Worm (Caenorhabditis elegans) whole organism, late embryonic: Measurements from ENCODE around the gene adh-1.

Experiments used
- C08G9.2 ChIP-seq: sonication (generic microtip); optimal IDR thresholded peaks from 2 replicates; lab custom pipeline; 2016; ENCODE audit warnings: mild to moderate bottlenecking, missing genetic modification characterization, moderate library complexity, missing compliant biosample characterization
- C38D4.7 ChIP-seq: fragments of 200-800 bp; sonication (Bioruptor generic); optimal IDR thresholded peaks from 2 replicates; lab custom pipeline; 2018; ENCODE audit warnings: mild to moderate bottlenecking, missing genetic modification characterization, moderate library complexity, missing compliant biosample characterization
- F13H6.1 ChIP-seq: sonication (generic microtip); optimal IDR thresholded peaks from 2 replicates; lab custom pipeline; 2016; ENCODE audit warnings: missing genetic modification characterization, missing compliant biosample characterization
- K02D7.2 ChIP-seq: sonication (generic microtip); optimal IDR thresholded peaks from 2 replicates; lab custom pipeline; 2017; ENCODE audit warnings: mild to moderate bottlenecking, missing genetic modification characterization, missing compliant biosample characterization
- T23F11.4 ChIP-seq: fragments of 200-800 bp; sonication (Bioruptor generic); optimal IDR thresholded peaks from 2 replicates; lab custom pipeline; 2018; ENCODE audit warnings: mild to moderate bottlenecking, missing genetic modification characterization, missing compliant biosample characterization
- Y22D7AL.16 ChIP-seq: sonication (generic microtip); optimal IDR thresholded peaks from 2 replicates; lab custom pipeline; 2016; ENCODE audit warnings: missing genetic modification characterization, missing compliant biosample characterization
- ceh-14 ChIP-seq: sonication (generic microtip); optimal IDR thresholded peaks from 2 replicates; lab custom pipeline; 2016; ENCODE audit warnings: missing genotype, missing genetic modification characterization, missing compliant biosample characterization
- ceh-18 ChIP-seq: sonication (generic microtip); optimal IDR thresholded peaks from 2 replicates; lab custom pipeline; 2016; ENCODE audit warnings: missing genetic modification characterization, missing compliant biosample characterization
- ceh-22 ChIP-seq: sonication (generic microtip); optimal IDR thresholded peaks from 2 replicates; lab custom pipeline; 2017; ENCODE audit warnings: missing biosample characterization, missing genetic modification characterization
- ceh-24 ChIP-seq: sonication (generic microtip); optimal IDR thresholded peaks from 2 replicates; lab custom pipeline; 2016; ENCODE audit warnings: mild to moderate bottlenecking, missing genetic modification characterization, missing compliant biosample characterization
- ceh-48 ChIP-seq: sonication (generic microtip); optimal IDR thresholded peaks from 2 replicates; lab custom pipeline; 2016; ENCODE audit warnings: missing genetic modification characterization, inconsistent platforms, missing compliant biosample characterization
- che-1 ChIP-seq: sonication (generic microtip); optimal IDR thresholded peaks from 2 replicates; lab custom pipeline; 2016; ENCODE audit warnings: mild to moderate bottlenecking, missing genetic modification characterization, missing compliant biosample characterization
- elt-4 ChIP-seq: sonication (generic microtip); optimal IDR thresholded peaks from 2 replicates; lab custom pipeline; 2016; ENCODE audit warnings: missing genetic modification characterization, missing compliant biosample characterization
- fkh-10 ChIP-seq: fragments of 150-350 bp; optimal IDR thresholded peaks from 2 replicates; lab custom pipeline; 2014; ENCODE audit warnings: missing biosample characterization, missing genetic modification reagents, missing genetic modification characterization
- hlh-15 ChIP-seq: sonication (generic microtip); optimal IDR thresholded peaks from 2 replicates; lab custom pipeline; 2016; ENCODE audit warnings: missing genetic modification characterization, missing compliant biosample characterization
- hlh-6 ChIP-seq: sonication (generic microtip); optimal IDR thresholded peaks from 2 replicates; lab custom pipeline; 2016; ENCODE audit warnings: missing genotype, missing genetic modification characterization, missing compliant biosample characterization
- hlh-8 ChIP-seq: sonication (generic microtip); optimal IDR thresholded peaks from 2 replicates; lab custom pipeline; 2016; ENCODE audit warnings: missing genotype, missing genetic modification characterization, missing compliant biosample characterization
- lin-11 ChIP-seq: fragments of 200-800 bp; sonication (Bioruptor generic); optimal IDR thresholded peaks from 2 replicates; lab custom pipeline; 2018; ENCODE audit warnings: mild to moderate bottlenecking, missing genetic modification characterization, missing compliant biosample characterization
- madf-2 ChIP-seq: sonication (generic microtip); optimal IDR thresholded peaks from 2 replicates; lab custom pipeline; 2017; ENCODE audit warnings: missing genetic modification characterization, missing compliant biosample characterization
- mec-3 ChIP-seq: sonication (generic microtip); optimal IDR thresholded peaks from 2 replicates; lab custom pipeline; 2016; ENCODE audit warnings: borderline replicate concordance, missing genetic modification characterization, missing compliant biosample characterization
- nhr-11 ChIP-seq: fragments of 150-350 bp; optimal IDR thresholded peaks from 2 replicates; lab custom pipeline; 2014; ENCODE audit warnings: missing biosample characterization, missing genetic modification characterization
- odd-2 ChIP-seq: sonication (generic microtip); optimal IDR thresholded peaks from 2 replicates; lab custom pipeline; 2017; ENCODE audit warnings: antibody characterized with exemption, mild to moderate bottlenecking, missing genetic modification characterization, missing compliant biosample characterization
- pat-9 ChIP-seq: fragments of 200-800 bp; sonication (Bioruptor generic); optimal IDR thresholded peaks from 2 replicates; lab custom pipeline; 2018; ENCODE audit warnings: mild to moderate bottlenecking, missing genetic modification characterization, moderate library complexity, missing compliant biosample characterization
- pha-2 ChIP-seq: sonication (generic microtip); optimal IDR thresholded peaks from 2 replicates; lab custom pipeline; 2017; ENCODE audit warnings: mild to moderate bottlenecking, missing genetic modification characterization, missing compliant biosample characterization
- pha-4 ChIP-seq: fragments of 150-350 bp; optimal IDR thresholded peaks from 2 replicates; lab custom pipeline; 2018; ENCODE audit warnings: missing biosample characterization, missing genetic modification reagents, missing genetic modification characterization
- sdc-2 ChIP-seq: sonication (generic microtip); optimal IDR thresholded peaks from 2 replicates; lab custom pipeline; 2016; ENCODE audit warnings: missing genotype, missing genetic modification characterization, missing compliant biosample characterization
- sox-2 ChIP-seq: fragments of 200-800 bp; sonication (Bioruptor generic); IDR thresholded peaks from 2 replicates; pipeline ENCODE4 v1.3.6; 2022; ENCODE audit warnings: missing genetic modification reagents, missing genetic modification characterization, missing compliant biosample characterization
- syd-9 ChIP-seq: sonication (generic microtip); optimal IDR thresholded peaks from 2 replicates; lab custom pipeline; 2016; ENCODE audit warnings: mild to moderate bottlenecking, missing genetic modification characterization, moderate library complexity, missing compliant biosample characterization
- tbx-7 ChIP-seq: sonication (generic microtip); optimal IDR thresholded peaks from 2 replicates; lab custom pipeline; 2016; ENCODE audit warnings: missing genotype, missing genetic modification characterization, missing compliant biosample characterization
- ttx-3 ChIP-seq: sonication (generic microtip); optimal IDR thresholded peaks from 2 replicates; lab custom pipeline; 2016; ENCODE audit warnings: missing genetic modification reagents, missing genetic modification characterization, missing compliant biosample characterization
- unc-3 ChIP-seq, 2 experiments: fragments of 200-800 bp in 1 of 2; sonication (Bioruptor generic) in 1 of 2; sonication (generic microtip) in 1 of 2; conservative IDR thresholded peaks in 1 of 2; optimal IDR thresholded peaks in 1 of 2; 2 replicates each; pipeline versions ENCODE4 v1.3.6 to Lab custom; 2016 to 2022; ENCODE audit warnings: missing compliant biosample characterization in 2 of 2, missing genetic modification characterization in 2 of 2, missing genetic modification reagents in 1 of 2
- unc-55 ChIP-seq: sonication (generic microtip); optimal IDR thresholded peaks from 2 replicates; lab custom pipeline; 2017; ENCODE audit warnings: missing biosample characterization, missing genetic modification reagents, missing genetic modification characterization
- ztf-16 ChIP-seq: sonication (generic microtip); optimal IDR thresholded peaks from 2 replicates; lab custom pipeline; 2017; ENCODE audit warnings: missing genetic modification characterization, missing compliant biosample characterization

The adh-1 gene

DNA sequence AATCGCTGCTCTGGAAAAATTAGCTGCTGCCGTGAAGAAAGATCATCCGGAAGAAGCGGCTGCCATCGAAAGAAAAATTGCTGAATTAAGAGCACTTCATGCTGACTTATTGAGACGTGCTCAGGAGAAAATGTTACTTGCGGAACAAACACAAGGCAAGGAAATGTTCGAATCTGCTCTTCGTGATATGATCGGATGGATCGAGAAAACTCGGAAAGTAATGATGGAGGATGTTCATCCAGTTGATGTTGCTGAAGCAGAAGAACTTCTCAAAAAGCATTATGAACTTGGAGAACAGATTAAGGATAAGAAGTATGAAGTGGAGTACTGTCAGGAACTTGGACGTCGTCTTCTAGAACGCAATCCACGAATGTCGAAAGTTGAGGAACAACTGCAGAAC lies 17.9 kb downstream of the adh-1 start (continued):
- TF ChIP-seq odd-2: no peak
- TF ChIP-seq syd-9 (tag; lab: Kevin White, UChicago): no peak
- no peak for TF ChIP-seq hlh-6 (tag; lab: Kevin White, UChicago)

DNA sequence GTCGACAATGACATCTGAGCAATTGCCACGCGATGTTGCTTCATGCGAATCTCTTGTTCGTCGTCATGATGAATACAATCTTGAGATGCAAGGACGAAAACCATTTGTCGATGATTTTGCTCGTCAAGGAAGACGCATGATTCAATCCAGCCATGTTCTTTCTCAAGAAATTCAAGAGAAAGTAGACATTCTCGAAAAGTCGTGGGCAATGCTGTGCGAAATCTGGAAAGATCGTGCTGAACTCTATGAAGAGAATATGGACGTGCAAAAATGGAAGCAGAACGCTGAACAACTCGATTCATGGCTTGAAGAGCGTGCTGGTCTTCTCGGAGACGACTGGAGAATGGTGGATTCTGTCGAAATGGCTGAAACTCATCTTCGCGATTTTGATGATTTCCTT lies 25.2 kb downstream of the adh-1 start:
- TF ChIP-seq mec-3 (no peak), fkh-10 (GFP tag; lab: Kevin White, UChicago) (no peak), ceh-14 (tag; lab: Kevin White, UChicago) (no peak), sox-2 (GFP tag; lab: Robert Waterston, UW) (no peak), C38D4.7 (no peak), unc-3 (GFP tag; conservative IDR thresholded peaks at IDR 0.05; lab: Robert Waterston, UW) (no peak), unc-3 (tag; optimal IDR thresholded peaks at IDR 0.05; lab: Kevin White, UChicago) (no peak), sdc-2 (tag; lab: Kevin White, UChicago) (no peak), hlh-8 (tag; lab: Kevin White, UChicago) (no peak), pha-4 (tag; lab: Kevin White, UChicago) (no peak), madf-2 (tag; lab: Kevin White, UChicago) (no peak), lin-11 (tag; lab: Kevin White, UChicago) (no peak), ceh-48 (tag; lab: Kevin White, UChicago) (no peak), pha-2 (tag; lab: Kevin White, UChicago) (no peak), che-1 (no peak), ztf-16 (tag; lab: Kevin White, UChicago) (no peak), unc-55 (GFP tag; lab: Kevin White, UChicago) (no peak), nhr-11 (tag; lab: Kevin White, UChicago) (no peak), Y22D7AL.16 (tag; lab: Kevin White, UChicago) (no peak), C08G9.2 (tag; lab: Kevin White, UChicago) (no peak)

DNA sequence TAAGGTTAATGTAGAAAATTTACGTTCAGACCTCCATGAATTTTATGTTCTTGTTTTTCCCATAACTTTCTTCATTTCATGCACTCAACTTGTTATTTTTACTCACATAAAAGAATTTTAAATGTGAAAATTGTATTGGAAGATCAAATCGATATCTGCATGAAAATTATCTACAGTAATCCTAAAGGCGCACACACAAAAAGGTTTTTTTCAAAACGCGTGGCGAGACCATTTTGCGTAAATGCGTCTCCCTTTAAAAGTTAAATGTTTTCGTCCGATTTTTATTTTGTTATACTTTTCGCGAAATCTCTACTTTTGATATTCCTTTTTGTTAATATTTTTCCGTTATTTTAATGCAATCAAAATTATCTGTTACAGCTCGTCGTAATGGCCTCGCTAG lies 29.1 kb downstream of the adh-1 start, which contains the start of gene R31.2:
Gene R31.2 (plus strand): TSS at position 388 of the 400 bp plus-strand sequence.
- TF ChIP-seq pha-2 (tag; lab: Kevin White, UChicago): no peak
- TF ChIP-seq ceh-24: no peak
- TF ChIP-seq pat-9 (tag; lab: Kevin White, UChicago): no peak
- TF ChIP-seq sdc-2 (tag; lab: Kevin White, UChicago): no peak
- no peak for TF ChIP-seq ttx-3 (tag; lab: Kevin White, UChicago)
- TF ChIP-seq che-1: no peak

DNA sequence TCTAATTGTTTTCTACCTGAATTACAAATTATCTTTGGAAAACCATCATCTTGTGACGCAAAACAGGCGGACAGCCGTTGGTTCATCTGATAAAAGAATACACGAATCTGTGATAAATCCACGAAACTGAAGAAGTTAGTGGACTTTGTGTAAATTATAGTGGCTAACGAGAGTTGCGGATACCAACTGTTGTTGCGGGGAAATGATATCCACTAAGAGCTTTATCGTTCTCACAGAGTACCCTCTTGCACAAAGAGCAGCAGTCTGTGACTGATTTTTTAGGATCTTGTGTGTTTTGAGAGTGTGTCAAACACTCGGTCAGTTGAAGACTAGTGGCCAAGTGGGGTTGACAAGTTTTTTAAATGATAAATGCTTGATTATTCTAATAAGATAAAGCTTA lies 31.6 kb downstream of the adh-1 start:
- TF ChIP-seq elt-4 (tag; lab: Kevin White, UChicago) (no peak), fkh-10 (GFP tag; lab: Kevin White, UChicago) (no peak), F13H6.1 (tag; lab: Kevin White, UChicago) (no peak), nhr-11 (tag; lab: Kevin White, UChicago) (no peak), K02D7.2 (tag; lab: Kevin White, UChicago) (no peak), sdc-2 (tag; lab: Kevin White, UChicago) (no peak), ceh-22 (no peak), mec-3 (no peak), pat-9 (tag; lab: Kevin White, UChicago) (no peak), ceh-18 (no peak), ceh-48 (tag; lab: Kevin White, UChicago) (no peak)

DNA sequence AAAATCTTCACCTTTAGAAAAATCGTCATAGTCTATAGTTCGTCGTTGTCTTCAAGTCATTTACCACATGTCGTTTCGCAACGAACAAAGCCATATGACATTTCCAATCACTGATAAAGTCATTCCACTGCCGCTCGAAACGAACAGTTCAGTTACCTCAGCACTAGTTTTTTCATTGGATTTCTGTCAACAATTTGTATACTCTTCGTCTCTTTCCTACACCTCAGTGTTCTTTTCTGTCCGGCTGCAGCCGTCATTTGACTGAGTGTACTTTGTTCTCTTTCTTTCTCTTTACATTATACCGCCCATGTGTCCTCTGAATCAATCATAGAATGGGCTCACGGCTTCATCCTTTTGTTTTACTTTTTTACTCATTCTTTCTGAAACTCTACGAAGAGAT lies 33.2 kb downstream of the adh-1 start:
- no peak for TF ChIP-seq T23F11.4
- no peak for TF ChIP-seq tbx-7 (tag; lab: Kevin White, UChicago)
- TF ChIP-seq unc-55 (GFP tag; lab: Kevin White, UChicago): peak; percentile 55
- no peak for TF ChIP-seq hlh-15
